Fruit fly (Drosophila melanogaster) whole organism, embryonic: ENCODE results near the gene CG6830.
A peak's percentile ranks its signal among the peaks of the same experiment; 100 is the strongest.

ENCODE experiments used
- Ada2b ChIP-seq: fragments of 200-800 bp; sonication (Bioruptor generic); IDR thresholded peaks from 2 replicates; pipeline ENCODE4 v1.3.6; 2022; ENCODE audit warnings: missing biosample characterization, missing genetic modification characterization
- Blimp-1 ChIP-seq: fragments of 200-800 bp; sonication (Bioruptor generic); optimal IDR thresholded peaks from 3 replicates; lab custom pipeline; 2018; ENCODE audit warnings: missing biosample characterization, missing genetic modification characterization, mild to moderate bottlenecking, moderate library complexity, missing genetic modification reagents
- CG10565 ChIP-seq: fragments of 200-800 bp; sonication (Bioruptor generic); optimal IDR thresholded peaks from 3 replicates; lab custom pipeline; 2016; ENCODE audit warnings: missing biosample characterization, mild to moderate bottlenecking, missing genetic modification characterization
- CG12155 ChIP-seq: fragments of 200-800 bp; sonication (Bioruptor generic); optimal IDR thresholded peaks from 3 replicates; lab custom pipeline; 2016; ENCODE audit warnings: missing biosample characterization, missing genetic modification characterization
- CG12236 ChIP-seq: fragments of 200-800 bp; sonication (Bioruptor generic); optimal IDR thresholded peaks from 2 replicates; lab custom pipeline; 2016; ENCODE audit warnings: missing biosample characterization, missing genetic modification characterization
- CG12391 ChIP-seq: fragments of 200-800 bp; sonication (Bioruptor generic); optimal IDR thresholded peaks from 3 replicates; lab custom pipeline; 2018; ENCODE audit warnings: missing biosample characterization, mild to moderate bottlenecking, missing genetic modification characterization, moderate library complexity
- CG13287 ChIP-seq: fragments of 200-800 bp; sonication (Bioruptor generic); IDR thresholded peaks from 2 replicates; pipeline ENCODE4 v1.3.6; 2022; ENCODE audit warnings: missing biosample characterization, missing genetic modification characterization; ENCODE audit not compliant: partially characterized antibody
- CG13424 ChIP-seq: fragments of 200-800 bp; sonication (Bioruptor generic); optimal IDR thresholded peaks from 2 replicates; lab custom pipeline; 2019; ENCODE audit warnings: missing biosample characterization, mild to moderate bottlenecking, missing genetic modification characterization, moderate library complexity
- CG14860 ChIP-seq: fragments of 200-800 bp; sonication (Bioruptor generic); IDR thresholded peaks from 3 replicates; pipeline ENCODE4 v1.3.6; 2022; ENCODE audit warnings: missing biosample characterization, missing genetic modification characterization; ENCODE audit not compliant: partially characterized antibody
- CG15073 ChIP-seq: fragments of 200-800 bp; sonication (Bioruptor generic); optimal IDR thresholded peaks from 2 replicates; lab custom pipeline; 2016; ENCODE audit warnings: missing biosample characterization, missing genetic modification characterization
- CG15696 ChIP-seq: fragments of 200-800 bp; sonication (Bioruptor generic); optimal IDR thresholded peaks from 2 replicates; lab custom pipeline; 2019; ENCODE audit warnings: missing biosample characterization, mild to moderate bottlenecking, missing genetic modification characterization, moderate library complexity
- CG2129 ChIP-seq: fragments of 200-800 bp; sonication (Bioruptor generic); IDR thresholded peaks from 2 replicates; pipeline ENCODE4 v1.3.6; 2022; ENCODE audit warnings: missing biosample characterization, missing genetic modification characterization; ENCODE audit not compliant: partially characterized antibody
- CG3281 ChIP-seq: fragments of 200-800 bp; sonication (Bioruptor generic); optimal IDR thresholded peaks from 3 replicates; lab custom pipeline; 2017; ENCODE audit warnings: missing biosample characterization, mild to moderate bottlenecking, missing genetic modification characterization
- CG3995 ChIP-seq: fragments of 200-800 bp; sonication (Bioruptor generic); optimal IDR thresholded peaks from 3 replicates; lab custom pipeline; 2016; ENCODE audit warnings: missing biosample characterization, missing genetic modification characterization
- CG4854 ChIP-seq: fragments of 200-800 bp; sonication (Bioruptor generic); optimal IDR thresholded peaks from 2 replicates; lab custom pipeline; 2016; ENCODE audit warnings: missing biosample characterization, missing genetic modification characterization, inconsistent platforms
- CG6791 ChIP-seq: fragments of 200-800 bp; sonication (Bioruptor generic); IDR thresholded peaks from 3 replicates; pipeline ENCODE4 v1.3.6; 2022; ENCODE audit warnings: missing biosample characterization, missing genetic modification characterization; ENCODE audit not compliant: partially characterized antibody
- CG7271 ChIP-seq: fragments of 200-800 bp; sonication (Bioruptor generic); optimal IDR thresholded peaks from 2 replicates; lab custom pipeline; 2018; ENCODE audit warnings: missing biosample characterization, mild to moderate bottlenecking, missing genetic modification characterization, moderate library complexity
- CG7556 ChIP-seq: fragments of 200-800 bp; sonication (Bioruptor generic); optimal IDR thresholded peaks from 2 replicates; lab custom pipeline; 2017; ENCODE audit warnings: missing biosample characterization, mild to moderate bottlenecking, missing genetic modification characterization
- CG9215 ChIP-seq: fragments of 200-800 bp; sonication (Bioruptor generic); IDR thresholded peaks from 2 replicates; pipeline ENCODE4 v1.3.6; 2022; ENCODE audit warnings: missing biosample characterization, missing genetic modification characterization
- Camta ChIP-seq: fragments of 200-800 bp; sonication (Bioruptor generic); optimal IDR thresholded peaks from 2 replicates; lab custom pipeline; 2016; ENCODE audit warnings: missing biosample characterization, missing genetic modification characterization
- Chrac-16 ChIP-seq: fragments of 200-800 bp; sonication (Bioruptor generic); optimal IDR thresholded peaks from 3 replicates; lab custom pipeline; 2016; ENCODE audit warnings: missing biosample characterization, missing genetic modification characterization
- GATAe ChIP-seq: fragments of 200-800 bp; sonication (Bioruptor generic); conservative IDR thresholded peaks from 2 replicates; pipeline ENCODE4 v1.3.6; 2022; ENCODE audit warnings: missing biosample characterization, missing genetic modification characterization
- HLHmδ ChIP-seq: fragments of 200-800 bp; sonication (Bioruptor generic); optimal IDR thresholded peaks from 2 replicates; lab custom pipeline; 2018; ENCODE audit warnings: missing biosample characterization, mild to moderate bottlenecking, missing genetic modification characterization, moderate library complexity
- Hand ChIP-seq: fragments of 200-800 bp; sonication (Bioruptor generic); optimal IDR thresholded peaks from 2 replicates; lab custom pipeline; 2017; ENCODE audit warnings: mild to moderate bottlenecking, missing biosample characterization, missing genetic modification reagents, missing genetic modification characterization
- Hey ChIP-seq: fragments of 200-800 bp; sonication (Bioruptor generic); optimal IDR thresholded peaks from 3 replicates; lab custom pipeline; 2018; ENCODE audit warnings: missing biosample characterization, mild to moderate bottlenecking, missing genetic modification characterization
- Ravus ChIP-seq: fragments of 200-800 bp; sonication (Bioruptor generic); IDR thresholded peaks from 2 replicates; pipeline ENCODE4 v1.3.6; 2022; ENCODE audit warnings: missing biosample characterization, missing genetic modification characterization
- ac ChIP-seq: fragments of 200-800 bp; sonication (Bioruptor generic); optimal IDR thresholded peaks from 3 replicates; lab custom pipeline; 2017; ENCODE audit warnings: missing biosample characterization, mild to moderate bottlenecking, missing genetic modification characterization
- bab2 ChIP-seq: fragments of 200-800 bp; sonication (Bioruptor generic); optimal IDR thresholded peaks from 2 replicates; lab custom pipeline; 2016; ENCODE audit warnings: missing biosample characterization, missing genetic modification characterization
- bsh ChIP-seq, 2 experiments: fragments of 200-800 bp; sonication (Bioruptor generic); optimal IDR thresholded peaks; 2 replicates each; lab custom pipeline; 2017 to 2018; ENCODE audit warnings: mild to moderate bottlenecking in 2 of 2, missing biosample characterization in 2 of 2, missing genetic modification characterization in 2 of 2, moderate library complexity in 1 of 2
- croc ChIP-seq: fragments of 200-800 bp; sonication (Bioruptor generic); conservative IDR thresholded peaks from 3 replicates; pipeline ENCODE4 v1.3.6; 2022; ENCODE audit warnings: missing biosample characterization, missing genetic modification characterization
- dimm ChIP-seq: fragments of 200-800 bp; sonication (Bioruptor generic); IDR thresholded peaks from 2 replicates; pipeline ENCODE4 v1.3.6; 2022; ENCODE audit warnings: missing biosample characterization, missing genetic modification characterization
- fd3F ChIP-seq: fragments of 200-800 bp; sonication (Bioruptor generic); optimal IDR thresholded peaks from 2 replicates; lab custom pipeline; 2018; ENCODE audit warnings: missing biosample characterization, mild to moderate bottlenecking, missing genetic modification characterization, moderate library complexity
- fd64A ChIP-seq: fragments of 200-800 bp; sonication (Bioruptor generic); optimal IDR thresholded peaks from 3 replicates; lab custom pipeline; 2018; ENCODE audit warnings: missing biosample characterization, mild to moderate bottlenecking, missing genetic modification characterization
- ftz-f1 ChIP-seq: fragments of 200-800 bp; sonication (Bioruptor generic); optimal IDR thresholded peaks from 2 replicates; lab custom pipeline; 2016; ENCODE audit warnings: missing biosample characterization, missing genetic modification characterization
- ham ChIP-seq: fragments of 200-800 bp; sonication (Bioruptor generic); IDR thresholded peaks from 2 replicates; pipeline ENCODE4 v1.3.6; 2022; ENCODE audit warnings: missing biosample characterization, missing genetic modification characterization
- jing ChIP-seq: fragments of 200-800 bp; sonication (Bioruptor generic); optimal IDR thresholded peaks from 2 replicates; lab custom pipeline; 2018; ENCODE audit warnings: missing biosample characterization, mild to moderate bottlenecking, missing genetic modification characterization
- kah ChIP-seq: fragments of 200-800 bp; sonication (Bioruptor generic); optimal IDR thresholded peaks from 2 replicates; lab custom pipeline; 2018; ENCODE audit warnings: missing biosample characterization, mild to moderate bottlenecking, missing genetic modification characterization
- kay ChIP-seq: fragments of 200-800 bp; sonication (Bioruptor generic); optimal IDR thresholded peaks from 2 replicates; lab custom pipeline; 2016; ENCODE audit warnings: missing biosample characterization, missing genetic modification characterization
- nau ChIP-seq: fragments of 200-800 bp; sonication (Bioruptor generic); optimal IDR thresholded peaks from 3 replicates; lab custom pipeline; 2017; ENCODE audit warnings: missing biosample characterization, mild to moderate bottlenecking, missing genetic modification characterization, missing genetic modification reagents
- peb ChIP-seq: fragments of 200-800 bp; sonication (Bioruptor generic); IDR thresholded peaks from 2 replicates; pipeline ENCODE4 v1.3.6; 2022; ENCODE audit warnings: missing biosample characterization, missing genetic modification characterization
- sim ChIP-seq: fragments of 200-800 bp; sonication (Bioruptor generic); IDR thresholded peaks from 2 replicates; pipeline ENCODE4 v1.3.6; 2022; ENCODE audit warnings: missing biosample characterization, missing genetic modification characterization
- sug ChIP-seq: fragments of 200-800 bp; optimal IDR thresholded peaks from 2 replicates; lab custom pipeline; 2019; ENCODE audit warnings: missing biosample characterization, mild to moderate bottlenecking, missing genetic modification characterization, moderate library complexity
- tin ChIP-seq: fragments of 200-800 bp; sonication (Bioruptor generic); optimal IDR thresholded peaks from 3 replicates; lab custom pipeline; 2016; ENCODE audit warnings: missing biosample characterization, missing genetic modification characterization
- trh ChIP-seq: fragments of 200-800 bp; sonication (Bioruptor generic); optimal IDR thresholded peaks from 2 replicates; lab custom pipeline; 2016; ENCODE audit warnings: missing biosample characterization, missing genetic modification characterization
- usp ChIP-seq: fragments of >200 bp; optimal IDR thresholded peaks from 2 replicates; lab custom pipeline; 2017; ENCODE audit warnings: missing biosample characterization, missing genetic modification characterization
- vvl ChIP-seq: fragments of 200-800 bp; sonication (Bioruptor generic); IDR thresholded peaks from 2 replicates; pipeline ENCODE4 v1.3.6; 2022; ENCODE audit warnings: missing biosample characterization, missing genetic modification characterization
- wdn ChIP-seq: fragments of 200-800 bp; sonication (Bioruptor generic); IDR thresholded peaks from 2 replicates; pipeline ENCODE4 v1.3.6; 2022; ENCODE audit warnings: missing biosample characterization, missing genetic modification characterization
- z ChIP-seq: fragments of 200-800 bp; sonication (Bioruptor generic); IDR thresholded peaks from 3 replicates; pipeline ENCODE4 v1.3.6; 2022; ENCODE audit warnings: missing biosample characterization, missing genetic modification characterization
- zen2 ChIP-seq: fragments of 200-800 bp; sonication (Bioruptor generic); IDR thresholded peaks from 3 replicates; pipeline ENCODE4 v1.3.6; 2022; ENCODE audit warnings: missing biosample characterization, missing genetic modification characterization; ENCODE audit not compliant: partially characterized antibody
- zfh1 ChIP-seq: fragments of 200-800 bp; sonication (Bioruptor generic); IDR thresholded peaks from 3 replicates; pipeline ENCODE4 v1.3.6; 2022; ENCODE audit warnings: missing biosample characterization, missing genetic modification characterization

CG6830 gene

dm6 chr3R:11673955-11674663 is 10.0 kb downstream of the CG6830 start, which contains the start of gene CG14715 (continued):
- no peak for TF ChIP-seq Hey (tag; lab: Kevin White, UChicago)
- no peak for TF ChIP-seq Hand
- TF ChIP-seq kay (GFP tag; lab: Kevin White, UChicago), result peak; percentile 11
- peak; percentile 60 for TF ChIP-seq CG3995 (GFP tag; lab: Kevin White, UChicago)
- TF ChIP-seq dimm (GFP tag; lab: Robert Waterston, UW), result no peak
- peak; percentile 43 for TF ChIP-seq bab2 (GFP tag; lab: Kevin White, UChicago)
- peak; percentile 39 for TF ChIP-seq Chrac-16 (GFP tag; lab: Kevin White, UChicago)
- TF ChIP-seq kah, result no peak
- no peak for TF ChIP-seq CG10565 (GFP tag; lab: Kevin White, UChicago)
- TF ChIP-seq ac (GFP tag; lab: Kevin White, UChicago), result no peak
- no peak for TF ChIP-seq CG3281 (GFP tag; lab: Kevin White, UChicago)
- no peak for TF ChIP-seq CG2129 (GFP tag; lab: Robert Waterston, UW)
- TF ChIP-seq CG13287 (GFP tag; lab: Robert Waterston, UW), result peak; percentile 72
- TF ChIP-seq CG13424, result peak; percentile 51
- TF ChIP-seq Camta (GFP tag; lab: Kevin White, UChicago), result peak; percentile 18
- TF ChIP-seq fd3F, result no peak
- peak; percentile 9 for TF ChIP-seq CG12236 (GFP tag; lab: Kevin White, UChicago)
- no peak for TF ChIP-seq sim (GFP tag; lab: Robert Waterston, UW)
- TF ChIP-seq HLHmδ (GFP tag; lab: Kevin White, UChicago), result no peak
- TF ChIP-seq ftz-f1, result no peak
- TF ChIP-seq CG15696 (tag; lab: Kevin White, UChicago), result peak; percentile 41
- TF ChIP-seq CG15073 (GFP tag; lab: Kevin White, UChicago), result no peak
- peak; percentile 52; the same call in 1 of the 2 replicates for TF ChIP-seq GATAe
- TF ChIP-seq ham (GFP tag; lab: Robert Waterston, UW), result no peak
- no peak for TF ChIP-seq Ada2b (GFP tag; lab: Robert Waterston, UW)
- peak; percentile 44 for TF ChIP-seq tin (GFP tag; lab: Kevin White, UChicago)
- TF ChIP-seq usp (GFP tag; lab: Kevin White, UChicago), result no peak
- TF ChIP-seq CG6791, result no peak
- TF ChIP-seq zen2, result no peak
- TF ChIP-seq nau, result no peak
- no peak for TF ChIP-seq fd64A (GFP tag; lab: Kevin White, UChicago)
- TF ChIP-seq croc (GFP tag; lab: Robert Waterston, UW), result no peak
- peak; percentile 70 for TF ChIP-seq vvl (GFP tag; lab: Robert Waterston, UW)
- no peak for TF ChIP-seq CG7271
- TF ChIP-seq CG12155, result peak; percentile 42
- peak; percentile 76 for TF ChIP-seq CG12391 (tag; lab: Kevin White, UChicago)
- TF ChIP-seq z (GFP tag; lab: Robert Waterston, UW), result no peak
- TF ChIP-seq bsh (GFP tag; optimal IDR thresholded peaks at IDR 0.05; lab: Kevin White, UChicago), result peak in 1 of 2 experiments; percentile 20
- no peak for TF ChIP-seq peb (GFP tag; lab: Robert Waterston, UW)
- TF ChIP-seq wdn (GFP tag; lab: Robert Waterston, UW), result no peak
- peak; percentile 7 for TF ChIP-seq CG7556 (GFP tag; lab: Kevin White, UChicago)
- peak; percentile 37 for TF ChIP-seq Blimp-1 (GFP tag; lab: Kevin White, UChicago)
- TF ChIP-seq CG4854 (GFP tag; lab: Kevin White, UChicago), result no peak
- peak; percentile 19 for TF ChIP-seq sug (tag; lab: Kevin White, UChicago)
- TF ChIP-seq trh (GFP tag; lab: Kevin White, UChicago), result no peak
- no peak for TF ChIP-seq CG14860
- TF ChIP-seq CG9215 (GFP tag; lab: Robert Waterston, UW), result no peak
- no peak for TF ChIP-seq zfh1 (GFP tag; lab: Robert Waterston, UW)
- TF ChIP-seq Ravus, result no peak
- no peak for TF ChIP-seq jing
